Fruit fly (Drosophila melanogaster) whole organism, embryonic: ENCODE results near the gene mRpL17.

Source experiments
- Antp ChIP-seq: fragments of 200-800 bp; sonication (Bioruptor generic); optimal IDR thresholded peaks from 3 replicates; lab custom pipeline; 2016; ENCODE audit warnings: missing biosample characterization, missing genetic modification characterization
- Blimp-1 ChIP-seq: fragments of 200-800 bp; sonication (Bioruptor generic); optimal IDR thresholded peaks from 3 replicates; lab custom pipeline; 2018; ENCODE audit warnings: missing biosample characterization, missing genetic modification characterization, mild to moderate bottlenecking, moderate library complexity, missing genetic modification reagents
- CG10366 ChIP-seq: fragments of 200-800 bp; sonication (Bioruptor generic); IDR thresholded peaks from 2 replicates; pipeline ENCODE4 v1.3.6; 2022; ENCODE audit warnings: missing biosample characterization, missing genetic modification characterization
- CG10565 ChIP-seq: fragments of 200-800 bp; sonication (Bioruptor generic); optimal IDR thresholded peaks from 3 replicates; lab custom pipeline; 2016; ENCODE audit warnings: missing biosample characterization, mild to moderate bottlenecking, missing genetic modification characterization
- CG11085 ChIP-seq: fragments of 200-800 bp; sonication (Bioruptor generic); IDR thresholded peaks from 2 replicates; pipeline ENCODE4 v1.3.6; 2022; ENCODE audit warnings: missing biosample characterization, missing genetic modification characterization
- CG11504 ChIP-seq: fragments of 200-800 bp; sonication (Bioruptor generic); optimal IDR thresholded peaks from 3 replicates; lab custom pipeline; 2019; ENCODE audit warnings: missing biosample characterization, mild to moderate bottlenecking, missing genetic modification characterization, moderate library complexity
- CG12236 ChIP-seq: fragments of 200-800 bp; sonication (Bioruptor generic); optimal IDR thresholded peaks from 2 replicates; lab custom pipeline; 2016; ENCODE audit warnings: missing biosample characterization, missing genetic modification characterization
- CG12299 ChIP-seq: fragments of 200-800 bp; sonication (Bioruptor generic); optimal IDR thresholded peaks from 2 replicates; lab custom pipeline; 2018; ENCODE audit warnings: missing biosample characterization, mild to moderate bottlenecking, missing genetic modification characterization
- CG13296 ChIP-seq: fragments of 200-800 bp; sonication (Bioruptor generic); optimal IDR thresholded peaks from 3 replicates; lab custom pipeline; 2018; ENCODE audit warnings: missing biosample characterization, mild to moderate bottlenecking, missing genetic modification characterization
- CG1602 ChIP-seq: fragments of 200-800 bp; sonication (Bioruptor generic); optimal IDR thresholded peaks from 3 replicates; lab custom pipeline; 2016; ENCODE audit warnings: missing biosample characterization, missing genetic modification characterization
- CG17829 ChIP-seq: fragments of 200-800 bp; optimal IDR thresholded peaks from 2 replicates; lab custom pipeline; 2019; ENCODE audit warnings: missing biosample characterization, mild to moderate bottlenecking, missing genetic modification characterization, moderate library complexity
- CG1832 ChIP-seq: fragments of 200-800 bp; sonication (Bioruptor generic); optimal IDR thresholded peaks from 2 replicates; lab custom pipeline; 2017; ENCODE audit warnings: missing biosample characterization, mild to moderate bottlenecking, missing genetic modification characterization, inconsistent platforms
- CG2199 ChIP-seq: fragments of 200-800 bp; sonication (Bioruptor generic); IDR thresholded peaks from 3 replicates; pipeline ENCODE4 v1.3.6; 2022; ENCODE audit warnings: missing biosample characterization, missing genetic modification characterization
- CG2712 ChIP-seq: fragments of 200-800 bp; optimal IDR thresholded peaks from 3 replicates; lab custom pipeline; 2019; ENCODE audit warnings: missing biosample characterization, mild to moderate bottlenecking, missing genetic modification characterization, moderate library complexity
- CG2889 ChIP-seq: fragments of 200-800 bp; sonication (Bioruptor generic); IDR thresholded peaks from 3 replicates; pipeline ENCODE4 v1.3.6; 2022; ENCODE audit warnings: missing biosample characterization, missing genetic modification characterization
- CG33557 ChIP-seq: fragments of 200-800 bp; sonication (Bioruptor generic); optimal IDR thresholded peaks from 2 replicates; lab custom pipeline; 2019; ENCODE audit warnings: missing biosample characterization, mild to moderate bottlenecking, missing genetic modification characterization, moderate library complexity
- CG3995 ChIP-seq: fragments of 200-800 bp; sonication (Bioruptor generic); optimal IDR thresholded peaks from 3 replicates; lab custom pipeline; 2016; ENCODE audit warnings: missing biosample characterization, missing genetic modification characterization
- CG6175 ChIP-seq: fragments of 200-800 bp; sonication (Bioruptor generic); IDR thresholded peaks from 3 replicates; pipeline ENCODE4 v1.3.6; 2022; ENCODE audit warnings: missing biosample characterization, missing genetic modification characterization
- CG6272 ChIP-seq: fragments of 200-800 bp; sonication (Bioruptor generic); IDR thresholded peaks from 2 replicates; pipeline ENCODE4 v1.3.6; 2022; ENCODE audit warnings: missing biosample characterization, missing genetic modification characterization
- CG7357 ChIP-seq: fragments of 200-800 bp; sonication (Bioruptor generic); IDR thresholded peaks from 3 replicates; pipeline ENCODE4 v1.3.6; 2022; ENCODE audit warnings: missing biosample characterization, missing genetic modification characterization
- CG8478 ChIP-seq: fragments of >200 bp; optimal IDR thresholded peaks from 2 replicates; lab custom pipeline; 2018
- CHES-1-like ChIP-seq: fragments of 200-800 bp; sonication (Bioruptor generic); optimal IDR thresholded peaks from 2 replicates; lab custom pipeline; 2016; ENCODE audit warnings: missing biosample characterization, missing genetic modification characterization
- Chrac-16 ChIP-seq: fragments of 200-800 bp; sonication (Bioruptor generic); optimal IDR thresholded peaks from 3 replicates; lab custom pipeline; 2016; ENCODE audit warnings: missing biosample characterization, missing genetic modification characterization
- Eip74EF ChIP-seq, 2 experiments: fragments of 200-800 bp in 1 of 2; fragments of >200 bp in 1 of 2; sonication (Bioruptor generic) in 1 of 2; optimal IDR thresholded peaks; 2 replicates each; lab custom pipeline; 2017 to 2019; ENCODE audit warnings: missing biosample characterization in 2 of 2, missing genetic modification characterization in 2 of 2, mild to moderate bottlenecking in 1 of 2, moderate library complexity in 1 of 2
- Elba2 ChIP-seq: fragments of 200-800 bp; sonication (Bioruptor generic); optimal IDR thresholded peaks from 3 replicates; lab custom pipeline; 2016; ENCODE audit warnings: missing biosample characterization, missing genetic modification characterization
- Ets65A ChIP-seq: fragments of 200-800 bp; sonication (Bioruptor generic); peaks from one replicate; lab custom pipeline; 2016; ENCODE audit warnings: missing biosample characterization, missing genetic modification characterization
- HLH3B ChIP-seq: fragments of 200-800 bp; sonication (Bioruptor generic); IDR thresholded peaks from 2 replicates; pipeline ENCODE4 v1.3.6; 2022; ENCODE audit warnings: missing biosample characterization, missing genetic modification characterization
- Hand ChIP-seq: fragments of 200-800 bp; sonication (Bioruptor generic); optimal IDR thresholded peaks from 2 replicates; lab custom pipeline; 2017; ENCODE audit warnings: mild to moderate bottlenecking, missing biosample characterization, missing genetic modification reagents, missing genetic modification characterization
- NC2α ChIP-seq: fragments of 200-800 bp; sonication (Bioruptor generic); optimal IDR thresholded peaks from 2 replicates; lab custom pipeline; 2016; ENCODE audit warnings: missing biosample characterization, missing genetic modification characterization
- NfI ChIP-seq: fragments of 200-800 bp; sonication (Bioruptor generic); optimal IDR thresholded peaks from 3 replicates; lab custom pipeline; 2018; ENCODE audit warnings: missing biosample characterization, mild to moderate bottlenecking, missing genetic modification characterization, moderate library complexity
- bcd ChIP-seq: fragments of 200-800 bp; sonication (Bioruptor generic); optimal IDR thresholded peaks from 2 replicates; lab custom pipeline; 2017; ENCODE audit warnings: missing biosample characterization, mild to moderate bottlenecking, missing genetic modification characterization
- cas ChIP-seq: fragments of 200-800 bp; sonication (Bioruptor generic); IDR thresholded peaks from 2 replicates; pipeline ENCODE4 v1.3.6; 2022; ENCODE audit warnings: missing biosample characterization, missing genetic modification characterization
- cg ChIP-seq: fragments of 200-800 bp; sonication (Bioruptor generic); optimal IDR thresholded peaks from 3 replicates; lab custom pipeline; 2019; ENCODE audit warnings: missing biosample characterization, mild to moderate bottlenecking, missing genetic modification characterization, moderate library complexity
- corto ChIP-seq: fragments of 200-800 bp; sonication (Bioruptor generic); optimal IDR thresholded peaks from 2 replicates; lab custom pipeline; 2016; ENCODE audit warnings: missing biosample characterization, mild to moderate bottlenecking, missing genetic modification characterization, moderate library complexity
- croc ChIP-seq: fragments of 200-800 bp; sonication (Bioruptor generic); conservative IDR thresholded peaks from 3 replicates; pipeline ENCODE4 v1.3.6; 2022; ENCODE audit warnings: missing biosample characterization, missing genetic modification characterization
- gcm2 ChIP-seq: fragments of 200-800 bp; sonication (Bioruptor generic); optimal IDR thresholded peaks from 2 replicates; lab custom pipeline; 2016; ENCODE audit warnings: missing biosample characterization, missing genetic modification characterization
- hb ChIP-seq: fragments of 200-800 bp; sonication (Bioruptor generic); IDR thresholded peaks from 3 replicates; pipeline ENCODE4 v1.3.6; 2022; ENCODE audit warnings: missing biosample characterization, missing genetic modification characterization; ENCODE audit not compliant: partially characterized antibody
- kay ChIP-seq: fragments of 200-800 bp; sonication (Bioruptor generic); optimal IDR thresholded peaks from 2 replicates; lab custom pipeline; 2016; ENCODE audit warnings: missing biosample characterization, missing genetic modification characterization
- maf-S ChIP-seq: fragments of 200-800 bp; sonication (Bioruptor generic); optimal IDR thresholded peaks from 2 replicates; lab custom pipeline; 2016; ENCODE audit warnings: missing biosample characterization, missing genetic modification characterization
- phol ChIP-seq: fragments of 200-800 bp; sonication (Bioruptor generic); optimal IDR thresholded peaks from 3 replicates; lab custom pipeline; 2018; ENCODE audit warnings: missing biosample characterization, mild to moderate bottlenecking, missing genetic modification characterization, moderate library complexity
- pnt ChIP-seq: fragments of 200-800 bp; sonication (Bioruptor generic); optimal IDR thresholded peaks from 3 replicates; lab custom pipeline; 2016; ENCODE audit warnings: missing biosample characterization, missing genetic modification characterization
- repo ChIP-seq: fragments of 200-800 bp; sonication (Bioruptor generic); optimal IDR thresholded peaks from 2 replicates; lab custom pipeline; 2016; ENCODE audit warnings: missing biosample characterization, missing genetic modification characterization
- sens ChIP-seq: fragments of 200-800 bp; sonication (Bioruptor generic); peaks from one replicate; lab custom pipeline; 2016; ENCODE audit warnings: missing biosample characterization, missing genetic modification characterization
- sens-2 ChIP-seq: fragments of 200-800 bp; sonication (Bioruptor generic); IDR thresholded peaks from 2 replicates; pipeline ENCODE4 v1.3.6; 2022; ENCODE audit warnings: missing biosample characterization, missing genetic modification characterization
- sqz ChIP-seq: fragments of 200-800 bp; sonication (Bioruptor generic); optimal IDR thresholded peaks from 3 replicates; lab custom pipeline; 2018; ENCODE audit warnings: missing biosample characterization, mild to moderate bottlenecking, missing genetic modification characterization
- stwl ChIP-seq: fragments of 200-800 bp; sonication (Bioruptor generic); optimal IDR thresholded peaks from 3 replicates; lab custom pipeline; 2018; ENCODE audit warnings: missing biosample characterization, mild to moderate bottlenecking, missing genetic modification characterization, moderate library complexity
- tio ChIP-seq: fragments of 200-800 bp; sonication (Bioruptor generic); optimal IDR thresholded peaks from 2 replicates; lab custom pipeline; 2017; ENCODE audit warnings: missing biosample characterization, missing genetic modification characterization, inconsistent platforms
- toy ChIP-seq: fragments of 200-800 bp; sonication (Bioruptor generic); IDR thresholded peaks from 2 replicates; pipeline ENCODE4 v1.3.6; 2022; ENCODE audit warnings: missing biosample characterization, missing genetic modification characterization
- yki ChIP-seq: fragments of >200 bp; optimal IDR thresholded peaks from 3 replicates; lab custom pipeline; 2018
- zfh2 ChIP-seq: fragments of 200-800 bp; sonication (Bioruptor generic); optimal IDR thresholded peaks from 2 replicates; lab custom pipeline; 2016; ENCODE audit warnings: missing biosample characterization, missing genetic modification characterization

Gene mRpL17

DNA sequence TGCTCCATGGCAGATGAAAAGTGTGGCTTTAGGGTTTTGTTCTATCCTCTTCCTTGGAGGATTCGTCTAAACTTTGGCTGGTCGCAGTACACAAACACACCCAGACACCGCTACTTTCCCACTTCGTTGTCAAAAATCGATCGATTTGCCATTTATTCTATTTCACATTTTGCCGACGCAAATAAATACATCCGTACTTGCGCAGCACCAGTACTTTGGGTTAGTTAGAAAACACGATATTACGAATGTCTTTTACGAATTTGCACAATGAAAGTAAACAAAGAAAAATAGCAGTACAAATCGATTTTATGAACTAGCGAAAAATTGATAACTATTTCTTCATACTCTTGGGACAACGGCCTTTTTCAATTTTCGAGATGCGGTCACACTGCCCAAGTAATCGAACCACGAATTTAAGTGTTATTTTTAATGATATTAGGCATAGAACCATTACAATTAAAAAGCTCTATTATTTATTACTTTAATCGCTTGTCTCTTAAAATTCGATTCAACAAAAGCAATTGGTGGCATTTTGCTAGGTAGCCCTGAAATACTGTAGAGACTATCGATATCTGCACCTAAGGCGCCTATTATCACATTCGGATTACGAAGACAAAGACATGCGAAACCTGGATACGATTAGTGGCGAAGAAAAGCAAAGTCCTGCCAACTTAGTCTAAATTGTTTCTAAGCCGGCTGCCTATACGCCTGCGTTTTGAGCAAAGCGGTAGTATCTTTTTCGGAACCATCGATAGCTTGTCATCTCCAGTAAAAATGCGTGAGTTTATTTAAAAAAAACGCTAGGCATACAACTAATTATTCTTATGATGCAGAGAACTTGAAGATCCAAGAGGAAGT, 6.7 kb upstream of the mRpL17 start, which contains the start of the genes DIP2 and wac (continued):
- peak; percentile 82 for TF ChIP-seq bcd (GFP tag; lab: Kevin White, UChicago)
- TF ChIP-seq CG2199 (GFP tag; lab: Robert Waterston, UW) = peak; percentile 75; the same call in 2 of the 3 replicates
- peak; percentile 35 for TF ChIP-seq cg
- no peak for TF ChIP-seq Blimp-1 (GFP tag; lab: Kevin White, UChicago)
- TF ChIP-seq tio (GFP tag; lab: Kevin White, UChicago) = no peak
- peak; percentile 30 for TF ChIP-seq corto
- peak; percentile 95 for TF ChIP-seq sens
- no peak for TF ChIP-seq croc (GFP tag; lab: Robert Waterston, UW)
- peak; percentile 3 for TF ChIP-seq CG12299 (tag; lab: Kevin White, UChicago)
- no peak for TF ChIP-seq CG1832 (GFP tag; lab: Kevin White, UChicago)
- TF ChIP-seq CG6175 (GFP tag; lab: Robert Waterston, UW) = peak; percentile 50; the same call in 2 of the 3 replicates
- no peak for TF ChIP-seq Eip74EF (GFP tag; optimal IDR thresholded peaks at IDR 0.05; lab: Kevin White, UChicago)
- TF ChIP-seq CG8478 (lab: Kevin White, UChicago) = no peak
- TF ChIP-seq CG11085 (GFP tag; lab: Robert Waterston, UW) = 0 out of 2 replicates have a peak, but pooled peaks have one; percentile 48
- TF ChIP-seq zfh2 = peak; percentile 93
- peak; percentile 76; the same call in 2 of the 3 replicates for TF ChIP-seq hb (GFP tag; lab: Robert Waterston, UW)
- peak; percentile 45 for TF ChIP-seq CG3995
- no peak for TF ChIP-seq cas (GFP tag; lab: Robert Waterston, UW)
- peak; percentile 68 for TF ChIP-seq phol
- TF ChIP-seq stwl (tag; lab: Kevin White, UChicago) = peak; percentile 79
- TF ChIP-seq NC2α (GFP tag; lab: Kevin White, UChicago) = peak; percentile 61
- peak; percentile 49 for TF ChIP-seq kay (GFP tag; lab: Kevin White, UChicago)
- TF ChIP-seq CG10366 (GFP tag; lab: Robert Waterston, UW) = peak; percentile 57; the same call in 1 of the 2 replicates
- no peak for TF ChIP-seq Hand
- TF ChIP-seq repo = peak; percentile 33
- no peak; the same call in 2 of the 3 replicates for TF ChIP-seq CG7357 (GFP tag; lab: Robert Waterston, UW)
- peak; percentile 70 for TF ChIP-seq NfI (GFP tag; lab: Kevin White, UChicago)
- TF ChIP-seq CG13296 = peak; percentile 63
- peak; percentile 64 for TF ChIP-seq maf-S
- TF ChIP-seq Antp = peak; percentile 94
- TF ChIP-seq CG6272 (GFP tag; lab: Robert Waterston, UW) = peak; percentile 77
- TF ChIP-seq CG10565 (GFP tag; lab: Kevin White, UChicago) = no peak
- peak; percentile 60 for TF ChIP-seq CG33557 (GFP tag; lab: Kevin White, UChicago)
- peak; percentile 56 for TF ChIP-seq Elba2
- TF ChIP-seq sqz (GFP tag; lab: Kevin White, UChicago) = no peak
- TF ChIP-seq CG17829 (tag; lab: Kevin White, UChicago) = peak; percentile 76
- no peak for TF ChIP-seq toy (GFP tag; lab: Robert Waterston, UW)
- TF ChIP-seq CG12236 (GFP tag; lab: Kevin White, UChicago) = peak; percentile 45
- peak; percentile 62 for TF ChIP-seq gcm2
- TF ChIP-seq CG1602 (GFP tag; lab: Kevin White, UChicago) = peak; percentile 42
- TF ChIP-seq CHES-1-like = peak; percentile 69
- TF ChIP-seq yki (lab: Kevin White, UChicago) = no peak
- peak; percentile 74 for TF ChIP-seq CG2712 (tag; lab: Kevin White, UChicago)
- TF ChIP-seq CG2889 (GFP tag; lab: Robert Waterston, UW) = peak; percentile 60; the same call in 2 of the 3 replicates
- peak; percentile 97 for TF ChIP-seq Ets65A (GFP tag; lab: Kevin White, UChicago)
- TF ChIP-seq Chrac-16 (GFP tag; lab: Kevin White, UChicago) = peak; percentile 85
- TF ChIP-seq sens-2 (GFP tag; lab: Robert Waterston, UW) = peak; percentile 45; the same call in 1 of the 2 replicates
- TF ChIP-seq HLH3B = peak; percentile 58; the same call in 1 of the 2 replicates
- peak; percentile 75 for TF ChIP-seq pnt (GFP tag; lab: Kevin White, UChicago)
- no peak for TF ChIP-seq CG11504 (tag; lab: Kevin White, UChicago)
